Worm (Caenorhabditis elegans) whole organism, mixed stage, embryonic: Measurements from ENCODE around the gene cct-5.
A peak's percentile ranks its signal among the peaks of the same experiment; 100 is the strongest.

Experiments used
- M03D4.4 ChIP-seq: sonication (generic microtip); optimal IDR thresholded peaks from 2 replicates; lab custom pipeline; 2017; ENCODE audit warnings: mild to moderate bottlenecking, missing genetic modification characterization, missing compliant biosample characterization
- bed-3 ChIP-seq: fragments of 200-800 bp; sonication (Bioruptor generic); optimal IDR thresholded peaks from 3 replicates; lab custom pipeline; 2018; ENCODE audit warnings: mild to moderate bottlenecking, missing genetic modification characterization, moderate library complexity, missing compliant biosample characterization
- blmp-1 ChIP-seq: fragments of 150-350 bp; optimal IDR thresholded peaks from 2 replicates; lab custom pipeline; 2014; ENCODE audit warnings: missing biosample characterization, missing genetic modification characterization
- ceh-39 ChIP-seq: fragments of 150-350 bp; optimal IDR thresholded peaks from 2 replicates; lab custom pipeline; 2014; ENCODE audit warnings: missing biosample characterization, missing genetic modification characterization
- ceh-43 ChIP-seq: fragments of 200-800 bp; sonication (Bioruptor generic); optimal IDR thresholded peaks from 2 replicates; lab custom pipeline; 2018; ENCODE audit warnings: mild to moderate bottlenecking, missing genetic modification characterization, moderate library complexity, missing compliant biosample characterization
- cnd-1 ChIP-seq: fragments of 200-800 bp; sonication (Bioruptor generic); optimal IDR thresholded peaks from 2 replicates; lab custom pipeline; 2018; ENCODE audit warnings: mild to moderate bottlenecking, missing genetic modification characterization, missing compliant biosample characterization
- drap-1 ChIP-seq: fragments of 200-800 bp; sonication (Bioruptor generic); optimal IDR thresholded peaks from 3 replicates; lab custom pipeline; 2018; ENCODE audit warnings: mild to moderate bottlenecking, missing genetic modification characterization, missing compliant biosample characterization
- elt-1 ChIP-seq: sonication (generic microtip); optimal IDR thresholded peaks from 2 replicates; lab custom pipeline; 2017; ENCODE audit warnings: missing genetic modification characterization, mild to moderate bottlenecking, missing compliant biosample characterization, antibody characterized with exemption, moderate library complexity, borderline replicate concordance; ENCODE audit not compliant: insufficient read depth
- elt-3 ChIP-seq: fragments of 150-350 bp; optimal IDR thresholded peaks from 2 replicates; lab custom pipeline; 2014; ENCODE audit warnings: missing biosample characterization, missing genetic modification characterization
- flh-1 ChIP-seq: fragments of 200-800 bp; sonication (Bioruptor generic); optimal IDR thresholded peaks from 2 replicates; lab custom pipeline; 2018; ENCODE audit warnings: mild to moderate bottlenecking, missing genetic modification characterization, moderate library complexity, missing compliant biosample characterization
- ham-2 ChIP-seq: fragments of 200-800 bp; sonication (Bioruptor generic); optimal IDR thresholded peaks from 2 replicates; lab custom pipeline; 2018; ENCODE audit warnings: mild to moderate bottlenecking, missing genetic modification characterization, missing compliant biosample characterization
- hlh-1 ChIP-seq: fragments of 150-350 bp; optimal IDR thresholded peaks from 2 replicates; lab custom pipeline; 2014; ENCODE audit warnings: missing biosample characterization, missing genetic modification reagents, missing genetic modification characterization
- lin-13 ChIP-seq: fragments of 150-350 bp; optimal IDR thresholded peaks from 2 replicates; lab custom pipeline; 2014; ENCODE audit warnings: missing biosample characterization, missing genetic modification characterization
- lin-32 ChIP-seq: fragments of 200-800 bp; sonication (Bioruptor generic); optimal IDR thresholded peaks from 2 replicates; lab custom pipeline; 2018; ENCODE audit warnings: mild to moderate bottlenecking, missing genetic modification characterization, missing compliant biosample characterization
- lsy-2 ChIP-seq: fragments of 150-350 bp; optimal IDR thresholded peaks from 2 replicates; lab custom pipeline; 2014; ENCODE audit warnings: missing biosample characterization, missing genetic modification characterization
- mab-5 ChIP-seq: fragments of 150-350 bp; optimal IDR thresholded peaks from 2 replicates; lab custom pipeline; 2014; ENCODE audit warnings: missing biosample characterization, missing genetic modification characterization
- mep-1 ChIP-seq: fragments of 150-350 bp; optimal IDR thresholded peaks from 2 replicates; lab custom pipeline; 2017; ENCODE audit warnings: missing biosample characterization, missing genetic modification reagents, missing genetic modification characterization, inconsistent platforms
- mls-2 ChIP-seq: sonication (generic microtip); optimal IDR thresholded peaks from 2 replicates; lab custom pipeline; 2016; ENCODE audit warnings: mild to moderate bottlenecking, missing genetic modification characterization, moderate library complexity, missing compliant biosample characterization
- nhr-2 ChIP-seq: fragments of 150-350 bp; optimal IDR thresholded peaks from 2 replicates; lab custom pipeline; 2014; ENCODE audit warnings: missing biosample characterization, missing genetic modification characterization
- nhr-237 ChIP-seq: fragments of 150-350 bp; optimal IDR thresholded peaks from 2 replicates; lab custom pipeline; 2014; ENCODE audit warnings: missing biosample characterization, missing genetic modification characterization
- nhr-28 ChIP-seq: fragments of 150-350 bp; optimal IDR thresholded peaks from 2 replicates; lab custom pipeline; 2014; ENCODE audit warnings: missing biosample characterization, missing genetic modification characterization
- nhr-76 ChIP-seq: sonication (generic microtip); optimal IDR thresholded peaks from 2 replicates; lab custom pipeline; 2017; ENCODE audit warnings: missing biosample characterization, missing genetic modification characterization
- pha-4 ChIP-seq: fragments of 150-350 bp; optimal IDR thresholded peaks from 2 replicates; lab custom pipeline; 2018; ENCODE audit warnings: missing biosample characterization, missing genetic modification reagents, missing genetic modification characterization
- sem-2 ChIP-seq: fragments of 200-800 bp; sonication (Bioruptor generic); optimal IDR thresholded peaks from 2 replicates; lab custom pipeline; 2018; ENCODE audit warnings: mild to moderate bottlenecking, missing genetic modification characterization, missing compliant biosample characterization
- snpc-4 ChIP-seq: fragments of 150-350 bp; optimal IDR thresholded peaks from 2 replicates; lab custom pipeline; 2014; ENCODE audit warnings: missing biosample characterization, missing genetic modification characterization
- sptf-1 ChIP-seq: sonication (generic microtip); optimal IDR thresholded peaks from 2 replicates; lab custom pipeline; 2017; ENCODE audit warnings: mild to moderate bottlenecking, missing genetic modification characterization, moderate library complexity, missing compliant biosample characterization
- tbx-8 ChIP-seq: fragments of 200-800 bp; sonication (Bioruptor generic); optimal IDR thresholded peaks from 2 replicates; lab custom pipeline; 2018; ENCODE audit warnings: mild to moderate bottlenecking, missing genetic modification characterization, moderate library complexity, missing compliant biosample characterization
- unc-120 ChIP-seq: sonication (generic microtip); optimal IDR thresholded peaks from 2 replicates; lab custom pipeline; 2017; ENCODE audit warnings: missing genetic modification characterization, missing compliant biosample characterization; ENCODE audit not compliant: poor library complexity, severe bottlenecking
- unc-39 ChIP-seq: fragments of 150-350 bp; optimal IDR thresholded peaks from 2 replicates; lab custom pipeline; 2014; ENCODE audit warnings: missing biosample characterization, missing genetic modification characterization
- unc-62 ChIP-seq: fragments of 150-350 bp; optimal IDR thresholded peaks from 2 replicates; lab custom pipeline; 2014; ENCODE audit warnings: missing biosample characterization, missing genetic modification reagents, missing genetic modification characterization
- zip-8 ChIP-seq: fragments of 150-350 bp; optimal IDR thresholded peaks from 2 replicates; lab custom pipeline; 2014; ENCODE audit warnings: missing biosample characterization, missing genetic modification characterization
- ztf-11 ChIP-seq: fragments of 150-350 bp; optimal IDR thresholded peaks from 2 replicates; lab custom pipeline; 2014; ENCODE audit warnings: missing biosample characterization, missing genetic modification characterization

Gene cct-5

ce11 chrIII:4487271-4487670 is 20.6 kb downstream of the cct-5 start:
- TF ChIP-seq nhr-237 (tag; lab: Kevin White, UChicago) (no peak), nhr-2 (no peak), lsy-2 (tag; lab: Kevin White, UChicago) (no peak), tbx-8 (no peak), cnd-1 (tag; lab: Kevin White, UChicago) (no peak), pha-4 (tag; lab: Kevin White, UChicago) (no peak), lin-13 (no peak), unc-120 (tag; lab: Kevin White, UChicago) (no peak)

- no peak for TF ChIP-seq zip-8
- no peak for TF ChIP-seq blmp-1
- TF ChIP-seq ceh-43 (GFP tag; lab: Kevin White, UChicago), result no peak
- no peak for TF ChIP-seq bed-3
- TF ChIP-seq flh-1, result no peak
- TF ChIP-seq unc-62 (GFP tag; lab: Kevin White, UChicago), result no peak
- no peak for TF ChIP-seq sem-2 (GFP tag; lab: Kevin White, UChicago)
- TF ChIP-seq elt-3 (tag; lab: Kevin White, UChicago), result no peak
- no peak for TF ChIP-seq hlh-1
- TF ChIP-seq unc-39, result no peak
- no peak for TF ChIP-seq lin-32
- no peak for TF ChIP-seq cnd-1 (tag; lab: Kevin White, UChicago)
- no peak for TF ChIP-seq elt-1
- TF ChIP-seq lin-13, result no peak
- no peak for TF ChIP-seq snpc-4 (tag; lab: Kevin White, UChicago)
- TF ChIP-seq nhr-76, result no peak
- no peak for TF ChIP-seq nhr-28 (tag; lab: Kevin White, UChicago)
- TF ChIP-seq ztf-11 (tag; lab: Kevin White, UChicago), result no peak
- TF ChIP-seq ham-2 (GFP tag; lab: Kevin White, UChicago), result no peak
- TF ChIP-seq sptf-1 (tag; lab: Kevin White, UChicago), result no peak
Observed at ce11 chrIII:4482986-4483385, 24.9 kb downstream of the cct-5 start.

- TF ChIP-seq drap-1, result no peak
- no peak for TF ChIP-seq mab-5 (tag; lab: Kevin White, UChicago)
- TF ChIP-seq lin-13, result no peak
- TF ChIP-seq zip-8, result peak; percentile 97
- no peak for TF ChIP-seq unc-120 (tag; lab: Kevin White, UChicago)
- TF ChIP-seq sem-2 (GFP tag; lab: Kevin White, UChicago), result no peak
- TF ChIP-seq ztf-11 (tag; lab: Kevin White, UChicago), result no peak
- no peak for TF ChIP-seq mls-2 (tag; lab: Kevin White, UChicago)
- TF ChIP-seq, all 35 proteins: peak for 1
Observed at ce11 chrIII:4481787-4482186, 26.1 kb downstream of the cct-5 start.

- TF ChIP-seq nhr-2, result no peak
- no peak for TF ChIP-seq tbx-8
- no peak for TF ChIP-seq zip-8
- no peak for TF ChIP-seq blmp-1
- no peak for TF ChIP-seq nhr-28 (tag; lab: Kevin White, UChicago)
- no peak for TF ChIP-seq ztf-11 (tag; lab: Kevin White, UChicago)
- no peak for TF ChIP-seq nhr-76
- TF ChIP-seq mls-2 (tag; lab: Kevin White, UChicago), result no peak
- TF ChIP-seq sem-2 (GFP tag; lab: Kevin White, UChicago), result no peak
- TF ChIP-seq snpc-4 (tag; lab: Kevin White, UChicago), result no peak
- TF ChIP-seq lsy-2 (tag; lab: Kevin White, UChicago), result no peak
- TF ChIP-seq drap-1, result no peak
- no peak for TF ChIP-seq pha-4 (tag; lab: Kevin White, UChicago)
- no peak for TF ChIP-seq ceh-39 (tag; lab: Kevin White, UChicago)
- TF ChIP-seq nhr-237 (tag; lab: Kevin White, UChicago), result no peak
- TF ChIP-seq hlh-1, result no peak
- no peak for TF ChIP-seq ceh-43 (GFP tag; lab: Kevin White, UChicago)
- TF ChIP-seq ham-2 (GFP tag; lab: Kevin White, UChicago), result no peak
- TF ChIP-seq unc-39, result no peak
- TF ChIP-seq bed-3, result no peak
- TF ChIP-seq, all 35 proteins: peak for 0
Observed at ce11 chrIII:4477472-4477871, 30.4 kb downstream of the cct-5 start, which contains the start of gene ins-17. TSS of gene ins-17 (minus strand) at chrIII:4477572.

- TF ChIP-seq zip-8 (no peak), unc-39 (no peak), pha-4 (tag; lab: Kevin White, UChicago) (no peak), ceh-39 (tag; lab: Kevin White, UChicago) (no peak), mab-5 (tag; lab: Kevin White, UChicago) (no peak), M03D4.4 (tag; lab: Kevin White, UChicago) (no peak), lin-32 (no peak), bed-3 (no peak), mep-1 (tag; lab: Kevin White, UChicago) (no peak), nhr-237 (tag; lab: Kevin White, UChicago) (no peak), unc-120 (tag; lab: Kevin White, UChicago) (no peak), hlh-1 (no peak), sem-2 (GFP tag; lab: Kevin White, UChicago) (no peak), ztf-11 (tag; lab: Kevin White, UChicago) (no peak), snpc-4 (tag; lab: Kevin White, UChicago) (no peak)
Observed at ce11 chrIII:4476806-4477205, 31.1 kb downstream of the cct-5 start.
